Fruit fly (Drosophila melanogaster): ENCODE measurements around the gene CG5897.

DNA sequence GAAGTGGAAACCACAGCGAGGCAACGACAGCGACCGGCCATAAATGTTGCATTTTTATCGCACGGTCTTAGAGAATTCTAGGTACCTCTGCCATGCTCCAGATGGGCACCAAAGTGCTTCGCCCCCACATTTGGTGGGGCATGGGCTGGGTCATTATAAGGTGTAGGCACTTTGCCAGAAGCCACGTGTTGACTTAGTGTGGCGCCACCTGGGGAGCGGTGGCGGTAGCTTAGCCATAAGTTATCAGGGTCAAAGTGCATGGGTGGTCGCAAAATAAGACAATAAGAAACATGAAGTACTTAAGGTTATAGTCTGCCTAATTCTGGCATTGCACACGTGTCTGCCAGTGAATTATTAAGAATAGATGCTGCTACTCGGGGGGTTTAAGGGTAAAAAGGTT, 4.0 kb upstream of the CG5897 start:
- TF ChIP-seq fd96Ca (GFP tag; IDR thresholded peaks at IDR 0.05) = no peak
- no peak for TF ChIP-seq CG15710 (tag; optimal IDR thresholded peaks at IDR 0.05)
- no peak for TF ChIP-seq CG32121 (GFP tag; IDR thresholded peaks at IDR 0.05)
- no peak for TF ChIP-seq CG17806 (tag; optimal IDR thresholded peaks at IDR 0.05)
- no peak for TF ChIP-seq CG8301 (tag; optimal IDR thresholded peaks at IDR 0.05)
- no peak for TF ChIP-seq rn (GFP tag; IDR thresholded peaks at IDR 0.05)
- TF ChIP-seq Pif1A (GFP tag; optimal IDR thresholded peaks at IDR 0.05) = no peak
- no peak for TF ChIP-seq CG34367 (tag; optimal IDR thresholded peaks at IDR 0.05)
- TF ChIP-seq CG14655 (GFP tag; optimal IDR thresholded peaks at IDR 0.05) = no peak
- TF ChIP-seq Snoo (tag; optimal IDR thresholded peaks at IDR 0.05) = no peak
- TF ChIP-seq gl (tag; optimal IDR thresholded peaks at IDR 0.05) = no peak
- no peak for TF ChIP-seq CG10348 (GFP tag; IDR thresholded peaks at IDR 0.05)
- TF ChIP-seq EcR (GFP tag; optimal IDR thresholded peaks at IDR 0.05) = no peak
- TF ChIP-seq CG13204 (GFP tag; optimal IDR thresholded peaks at IDR 0.05) = no peak

Measured in whole organism, pupa.